Fruit fly (Drosophila melanogaster) ovary, adult (tissue): ENCODE results near the gene Mgat4a.
A peak's percentile ranks its signal among the peaks of the same experiment; 100 is the strongest.

Source experiments
- CG17801 ChIP-seq: fragments of 200-800 bp; optimal IDR thresholded peaks from 2 replicates; lab custom pipeline; 2019; ENCODE audit warnings: missing biosample characterization, mild to moderate bottlenecking, missing genetic modification characterization, moderate library complexity; ENCODE audit not compliant: partially characterized antibody

The Mgat4a gene

DNA sequence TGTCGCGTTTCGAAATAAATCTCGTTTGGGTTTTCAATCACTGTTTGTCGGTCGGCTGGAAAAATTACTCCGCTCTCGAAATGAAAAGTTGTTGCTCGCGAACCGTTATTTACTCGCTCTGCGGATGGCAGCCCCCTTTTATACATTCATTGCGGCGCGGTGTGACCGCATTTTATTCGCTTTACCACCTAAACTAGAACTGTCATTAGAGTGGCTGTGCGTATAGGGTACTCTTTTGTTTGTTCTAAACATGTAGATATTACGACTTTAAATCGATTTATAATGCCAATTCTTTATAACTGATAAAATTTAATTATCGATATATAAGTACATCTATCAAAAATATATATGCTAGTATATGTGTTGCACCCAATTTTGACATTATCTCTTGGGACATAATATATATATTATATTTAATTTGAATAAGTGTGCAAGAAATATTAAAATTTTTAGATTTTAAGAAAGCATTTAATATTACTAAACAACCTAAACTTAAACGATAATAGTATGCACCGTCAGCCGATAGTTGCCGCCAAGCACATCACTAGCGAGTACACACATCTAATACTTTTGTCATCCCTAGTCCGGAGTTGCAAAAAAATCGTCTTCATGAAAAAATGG lies 24.5 kb downstream of the Mgat4a start, which contains the start of the genes bmm and Tdrd3:
bmm (minus strand) TSS at position 183 of the 621 bp plus-strand sequence.
Tdrd3 (plus strand) TSS at position 562 of the 621 bp plus-strand sequence.
- peak; percentile 82 for TF ChIP-seq CG17801 (GFP tag; lab: Kevin White, UChicago)

DNA sequence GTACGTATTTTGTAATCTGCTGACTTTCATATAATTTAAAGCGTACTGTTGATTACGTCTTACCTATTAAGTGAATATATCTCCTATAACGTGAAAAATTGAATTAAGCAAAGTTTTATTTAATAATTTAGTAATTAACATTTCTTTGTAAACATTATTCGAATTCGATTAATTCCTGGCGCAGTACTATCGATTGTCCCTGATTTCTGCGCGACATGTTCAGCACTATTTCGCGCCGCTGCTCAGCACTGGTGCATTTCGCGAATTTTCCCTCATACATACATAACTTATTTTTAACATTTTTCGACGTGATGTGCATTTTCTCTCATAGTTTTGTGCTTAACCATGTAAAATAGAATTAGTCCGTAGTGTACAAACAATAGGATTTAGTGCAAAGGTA lies 27.8 kb downstream of the Mgat4a start, which contains the start of gene Helz:
Helz (plus strand) TSS at position 260 of the 400 bp plus-strand sequence.
- peak; percentile 2 for TF ChIP-seq CG17801 (GFP tag; lab: Kevin White, UChicago)

DNA sequence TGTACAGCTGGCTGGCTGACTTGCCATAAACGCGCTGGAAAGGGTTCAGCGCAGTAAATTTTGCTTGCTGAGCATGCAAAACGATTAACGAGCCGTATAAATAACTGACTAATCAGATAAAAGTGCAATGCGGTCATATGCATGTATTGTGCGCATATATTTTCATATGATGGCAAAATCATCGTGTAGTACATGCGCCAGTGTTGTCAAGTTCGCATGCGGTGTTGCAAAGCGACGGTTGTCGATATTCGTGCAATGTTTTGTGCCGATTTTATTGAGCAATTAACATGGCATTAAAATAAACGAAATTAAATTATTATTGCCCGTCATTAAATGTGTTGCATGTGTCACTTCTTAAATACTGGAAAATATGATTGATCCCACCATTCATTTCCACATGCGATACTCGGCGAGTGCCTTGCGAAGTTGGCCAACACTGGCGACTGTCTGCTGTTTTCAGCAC lies 28.3 kb downstream of the Mgat4a start:
- peak; percentile 73 for TF ChIP-seq CG17801 (GFP tag; lab: Kevin White, UChicago)

DNA sequence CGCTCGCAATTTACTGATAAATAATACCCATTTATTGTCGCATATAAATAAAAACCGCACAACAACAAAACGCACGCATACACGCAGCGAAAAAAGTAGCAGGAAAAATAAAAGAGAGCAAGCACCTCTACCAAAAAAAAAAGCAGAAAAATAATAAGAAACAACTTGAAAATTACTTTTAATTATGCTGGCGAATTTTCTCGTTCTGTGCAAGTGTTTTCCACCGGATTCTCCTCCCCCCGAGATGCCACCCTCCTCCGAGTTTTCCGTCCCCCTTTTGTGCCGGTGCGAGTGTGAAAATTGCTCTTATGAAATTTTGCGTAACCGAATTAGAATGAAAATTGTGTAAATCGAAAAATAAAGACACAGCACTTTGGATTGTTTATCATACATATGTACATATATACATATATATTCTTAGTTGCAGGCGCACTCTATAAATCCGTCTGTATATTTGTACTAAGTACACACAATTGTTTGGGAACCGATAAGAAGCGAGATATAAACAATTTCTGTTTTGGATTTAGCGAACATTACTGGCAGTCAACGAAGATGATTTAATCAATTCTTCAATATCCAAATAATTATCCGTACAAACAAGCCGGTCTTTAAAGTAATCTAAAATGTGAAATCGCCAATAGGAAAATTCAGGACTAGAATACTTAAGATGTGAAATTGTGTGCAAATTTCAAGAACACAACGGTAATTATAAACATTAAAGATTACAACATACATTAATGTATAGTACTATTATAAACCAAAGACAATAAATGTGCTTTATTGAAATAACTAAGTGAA lies 29.2 kb downstream of the Mgat4a start:
- TF ChIP-seq CG17801 (GFP tag; lab: Kevin White, UChicago): no peak

DNA sequence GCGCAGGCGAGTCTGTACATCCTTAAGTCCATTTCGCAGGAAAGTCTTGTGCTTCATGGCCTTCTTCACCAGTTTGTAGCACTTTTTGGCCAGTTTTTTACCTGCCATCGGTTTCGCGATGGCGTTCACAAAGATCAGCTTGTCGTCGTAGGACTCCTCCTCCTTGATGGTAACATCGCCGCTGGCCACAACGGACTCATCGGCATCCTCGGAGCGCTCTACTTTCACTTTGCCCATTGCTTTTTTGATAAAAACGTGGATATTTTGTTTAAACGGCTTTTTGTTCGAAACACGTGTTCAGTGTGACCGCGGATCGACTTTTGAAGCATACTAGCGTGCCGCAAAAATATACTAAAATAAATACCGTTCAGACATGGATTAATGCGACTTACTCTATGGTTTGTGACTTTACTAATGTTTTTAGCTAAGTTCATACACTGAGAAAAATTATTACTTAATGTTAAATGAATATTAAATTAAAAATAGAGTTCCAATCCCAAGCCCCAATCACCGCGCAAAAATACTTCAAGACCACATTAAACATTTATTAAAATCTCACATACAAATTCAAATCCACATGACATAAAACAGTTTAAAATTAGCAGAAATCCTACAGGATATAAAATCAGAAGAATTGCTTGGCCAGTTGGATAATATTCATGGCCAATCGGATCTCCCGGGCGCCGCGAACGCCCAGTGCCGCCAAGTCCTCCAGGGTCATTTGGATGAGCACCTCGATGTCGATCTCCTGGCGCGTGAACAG lies 40.2 kb downstream of the Mgat4a start, which contains the start of gene NHP2:
NHP2 (minus strand) TSS at position 315 of the 763 bp plus-strand sequence.
- TF ChIP-seq CG17801 (GFP tag; lab: Kevin White, UChicago): peak; percentile 53

DNA sequence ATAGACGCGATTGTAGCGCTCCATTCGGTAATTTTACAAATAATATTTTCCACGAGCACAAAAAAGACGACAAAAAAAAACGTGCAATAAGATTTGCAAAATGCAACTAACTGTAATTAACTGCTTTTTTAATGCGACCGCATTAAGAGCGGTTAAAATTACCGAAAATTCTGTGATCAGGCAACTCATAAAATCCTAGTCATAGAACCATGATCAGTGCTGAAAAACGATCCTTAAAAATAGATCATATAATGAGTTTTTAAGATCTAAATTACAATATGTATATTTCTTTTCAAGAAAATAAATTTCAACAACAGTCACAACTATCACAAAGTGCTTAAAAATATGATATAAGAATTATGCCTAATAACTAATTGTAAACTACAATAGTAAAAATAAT lies 41.4 kb downstream of the Mgat4a start, which contains the start of gene gnu:
gnu (minus strand) TSS at position 125 of the 400 bp plus-strand sequence.
- no peak for TF ChIP-seq CG17801 (GFP tag; lab: Kevin White, UChicago)

DNA sequence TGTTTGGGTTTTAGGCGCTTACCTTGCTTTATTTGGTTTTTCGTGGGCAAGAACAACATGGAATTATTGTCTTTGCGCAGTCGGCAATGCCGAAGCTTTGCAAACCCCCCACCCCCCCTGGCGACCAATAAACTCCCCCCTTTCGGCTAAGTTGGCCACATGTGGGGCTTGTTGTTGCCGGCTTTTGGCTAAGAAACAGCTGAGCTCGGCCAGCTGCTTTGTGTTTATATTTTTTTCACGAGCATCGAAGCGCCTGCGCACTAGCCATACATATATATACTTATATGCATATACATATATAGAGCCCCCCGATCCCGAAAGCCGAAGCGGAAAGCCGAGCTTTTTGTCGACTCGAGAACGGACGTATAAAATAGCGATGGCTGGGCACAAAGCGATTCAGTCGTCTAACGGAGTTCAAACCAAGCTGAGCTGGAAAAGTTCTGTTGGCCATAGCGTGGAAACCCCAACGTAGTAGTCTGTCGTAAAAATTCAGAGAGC lies 42.9 kb downstream of the Mgat4a start, which contains the start of gene CG17839:
CG17839 (plus strand) TSS at position 413 of the 498 bp plus-strand sequence.
- TF ChIP-seq CG17801 (GFP tag; lab: Kevin White, UChicago): no peak

DNA sequence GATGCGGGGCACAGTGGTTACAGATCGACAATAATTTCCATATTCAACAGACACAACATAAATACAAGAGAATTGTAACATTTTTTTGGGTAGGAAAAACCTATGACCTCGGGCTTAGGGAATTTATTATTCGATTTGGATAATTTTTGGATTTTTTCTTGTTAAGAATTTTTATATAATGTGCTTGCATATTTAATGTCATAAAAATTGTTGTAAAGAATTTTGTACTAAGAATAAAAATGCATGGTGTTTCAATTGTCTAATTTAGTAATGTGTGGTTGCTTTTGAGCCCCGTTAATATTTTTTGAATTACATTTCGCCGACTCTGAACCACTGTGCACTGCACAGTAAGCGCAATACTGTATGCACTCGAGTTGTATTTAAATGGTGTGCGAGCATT lies 54.8 kb downstream of the Mgat4a start:
- no peak for TF ChIP-seq CG17801 (GFP tag; lab: Kevin White, UChicago)
